Worm (Caenorhabditis elegans) whole organism, L3 larva: Measurements from ENCODE around the gene mec-1.

Experiments used
- R02D3.7 ChIP-seq: fragments of 150-350 bp; optimal IDR thresholded peaks from 2 replicates; lab custom pipeline; 2014; ENCODE audit warnings: missing biosample characterization, missing genetic modification characterization
- ZK546.5 ChIP-seq: sonication (generic microtip); optimal IDR thresholded peaks from 2 replicates; lab custom pipeline; 2017; ENCODE audit warnings: missing biosample characterization, missing genetic modification characterization
- aly-2 ChIP-seq: fragments of 150-350 bp; optimal IDR thresholded peaks from 2 replicates; lab custom pipeline; 2014; ENCODE audit warnings: missing biosample characterization, missing genetic modification characterization
- ama-1 ChIP-seq: fragments of 150-350 bp; optimal IDR thresholded peaks from 2 replicates; lab custom pipeline; 2018
- ceh-28 ChIP-seq: fragments of 150-350 bp; optimal IDR thresholded peaks from 2 replicates; lab custom pipeline; 2014; ENCODE audit warnings: missing biosample characterization, missing genetic modification reagents, missing genetic modification characterization
- ceh-82 ChIP-seq: fragments of 150-350 bp; optimal IDR thresholded peaks from 2 replicates; lab custom pipeline; 2014; ENCODE audit warnings: missing biosample characterization, missing genetic modification characterization
- ceh-9 ChIP-seq: sonication (generic microtip); optimal IDR thresholded peaks from 2 replicates; lab custom pipeline; 2018; ENCODE audit warnings: missing biosample characterization, missing genetic modification characterization
- daf-12 ChIP-seq: fragments of 150-350 bp; optimal IDR thresholded peaks from 2 replicates; lab custom pipeline; 2014; ENCODE audit warnings: missing biosample characterization, missing genetic modification reagents, missing genetic modification characterization
- egl-5 ChIP-seq: fragments of 150-350 bp; optimal IDR thresholded peaks from 2 replicates; lab custom pipeline; 2017; ENCODE audit warnings: missing biosample characterization, missing genetic modification reagents, missing genetic modification characterization, inconsistent platforms
- elt-2 ChIP-seq: sonication (generic microtip); optimal IDR thresholded peaks from 2 replicates; lab custom pipeline; 2016; ENCODE audit warnings: missing genetic modification reagents, mild to moderate bottlenecking, missing genetic modification characterization, missing compliant biosample characterization
- eor-1 ChIP-seq, 2 experiments: fragments of 150-350 bp; optimal IDR thresholded peaks; 2 replicates each; lab custom pipeline; 2014 to 2018; ENCODE audit warnings: missing biosample characterization in 2 of 2, missing genetic modification characterization in 2 of 2
- fkh-10 ChIP-seq: sonication (generic microtip); optimal IDR thresholded peaks from 2 replicates; lab custom pipeline; 2017; ENCODE audit warnings: missing biosample characterization, missing genetic modification reagents, missing genetic modification characterization
- fkh-2 ChIP-seq: fragments of 150-350 bp; optimal IDR thresholded peaks from 2 replicates; lab custom pipeline; 2014; ENCODE audit warnings: missing biosample characterization, missing genetic modification reagents, missing genetic modification characterization
- fos-1 ChIP-seq: fragments of 150-350 bp; optimal IDR thresholded peaks from 2 replicates; lab custom pipeline; 2014; ENCODE audit warnings: missing biosample characterization, missing genetic modification characterization
- hmg-11 ChIP-seq: sonication (generic microtip); optimal IDR thresholded peaks from 2 replicates; lab custom pipeline; 2016; ENCODE audit warnings: missing genetic modification characterization, missing compliant biosample characterization
- lin-15B ChIP-seq: fragments of 150-350 bp; optimal IDR thresholded peaks from 2 replicates; lab custom pipeline; 2014; ENCODE audit warnings: missing biosample characterization, missing genetic modification characterization
- lin-39 ChIP-seq: fragments of 150-350 bp; optimal IDR thresholded peaks from 2 replicates; lab custom pipeline; 2018; ENCODE audit warnings: missing biosample characterization, missing genetic modification reagents, missing genetic modification characterization
- mdl-1 ChIP-seq: fragments of 150-350 bp; optimal IDR thresholded peaks from 2 replicates; lab custom pipeline; 2014; ENCODE audit warnings: missing biosample characterization, missing genetic modification characterization
- mml-1 ChIP-seq: fragments of 150-350 bp; sonication (generic microtip); optimal IDR thresholded peaks from 3 replicates; lab custom pipeline; 2014; ENCODE audit warnings: missing biosample characterization, missing genetic modification characterization
- nfya-1 ChIP-seq: sonication (generic microtip); optimal IDR thresholded peaks from 2 replicates; lab custom pipeline; 2017; ENCODE audit warnings: missing genetic modification characterization, mild to moderate bottlenecking, missing compliant biosample characterization, antibody characterized with exemption, moderate library complexity; ENCODE audit not compliant: insufficient read depth
- nhr-11 ChIP-seq: fragments of 150-350 bp; optimal IDR thresholded peaks from 2 replicates; lab custom pipeline; 2014; ENCODE audit warnings: missing biosample characterization, missing genetic modification characterization
- nhr-12 ChIP-seq: fragments of 150-350 bp; optimal IDR thresholded peaks from 2 replicates; lab custom pipeline; 2014; ENCODE audit warnings: missing biosample characterization, missing genetic modification characterization
- nhr-23 ChIP-seq: fragments of 150-350 bp; optimal IDR thresholded peaks from 2 replicates; lab custom pipeline; 2014; ENCODE audit warnings: missing biosample characterization, missing genetic modification reagents, missing genetic modification characterization
- nhr-25 ChIP-seq: sonication (generic microtip); optimal IDR thresholded peaks from 2 replicates; lab custom pipeline; 2017; ENCODE audit warnings: missing biosample characterization, missing genetic modification characterization
- nhr-28 ChIP-seq: fragments of 150-350 bp; optimal IDR thresholded peaks from 2 replicates; lab custom pipeline; 2014; ENCODE audit warnings: missing biosample characterization, missing genetic modification characterization
- nhr-43 ChIP-seq: sonication (generic microtip); optimal IDR thresholded peaks from 2 replicates; lab custom pipeline; 2016; ENCODE audit warnings: mild to moderate bottlenecking, missing genetic modification characterization, missing compliant biosample characterization; ENCODE audit not compliant: poor library complexity, severe bottlenecking
- pha-4 ChIP-seq: fragments of 150-350 bp; optimal IDR thresholded peaks from 2 replicates; lab custom pipeline; 2014; ENCODE audit warnings: missing biosample characterization, missing genetic modification reagents, missing genetic modification characterization
- pqm-1 ChIP-seq: fragments of 150-350 bp; optimal IDR thresholded peaks from 2 replicates; lab custom pipeline; 2017; ENCODE audit warnings: missing biosample characterization, missing genetic modification characterization, inconsistent platforms
- sea-2 ChIP-seq: fragments of 150-350 bp; sonication (generic microtip); optimal IDR thresholded peaks from 4 replicates; lab custom pipeline; 2014; ENCODE audit warnings: missing biosample characterization, missing genetic modification reagents, missing genetic modification characterization
- skn-1 ChIP-seq: fragments of 150-350 bp; optimal IDR thresholded peaks from 2 replicates; lab custom pipeline; 2014; ENCODE audit warnings: missing biosample characterization, missing genetic modification characterization
- snpc-4 ChIP-seq: fragments of 150-350 bp; optimal IDR thresholded peaks from 2 replicates; lab custom pipeline; 2014; ENCODE audit warnings: missing biosample characterization, missing genetic modification characterization
- tbx-2 ChIP-seq: sonication (generic microtip); optimal IDR thresholded peaks from 2 replicates; lab custom pipeline; 2016; ENCODE audit warnings: mild to moderate bottlenecking, missing genetic modification characterization, missing compliant biosample characterization
- unc-39 ChIP-seq: sonication (generic microtip); optimal IDR thresholded peaks from 4 replicates; lab custom pipeline; 2017; ENCODE audit warnings: missing biosample characterization, missing genetic modification characterization
- unc-62 ChIP-seq: fragments of 150-350 bp; sonication (generic microtip); optimal IDR thresholded peaks from 4 replicates; lab custom pipeline; 2014; ENCODE audit warnings: missing biosample characterization, missing genetic modification reagents, missing genetic modification characterization
- ztf-11 ChIP-seq: fragments of 150-350 bp; optimal IDR thresholded peaks from 2 replicates; lab custom pipeline; 2014; ENCODE audit warnings: missing biosample characterization, missing genetic modification characterization
- ztf-4 ChIP-seq: fragments of 150-350 bp; optimal IDR thresholded peaks from 2 replicates; lab custom pipeline; 2014; ENCODE audit warnings: missing biosample characterization, missing genetic modification characterization

Gene mec-1

ce11 chrV:6956237-6956636 is at the start of gene mec-1:
TSS of gene mec-1 (plus strand) at chrV:6956537.
- TF ChIP-seq pha-4 (no peak), hmg-11 (tag; lab: Kevin White, UChicago) (no peak), tbx-2 (tag; lab: Kevin White, UChicago) (no peak), nfya-1 (tag; lab: Kevin White, UChicago) (no peak), nhr-43 (no peak), elt-2 (tag; lab: Kevin White, UChicago) (no peak), nhr-12 (no peak), unc-62 (GFP tag; lab: Kevin White, UChicago) (no peak), skn-1 (tag; lab: Kevin White, UChicago) (no peak), nhr-23 (tag; lab: Kevin White, UChicago) (no peak), fkh-10 (no peak), pqm-1 (tag; lab: Kevin White, UChicago) (no peak), ztf-4 (tag; lab: Kevin White, UChicago) (no peak)

- no peak for TF ChIP-seq ceh-28 (tag; lab: Kevin White, UChicago)
- no peak for TF ChIP-seq nhr-25 (tag; lab: Kevin White, UChicago)
- no peak for TF ChIP-seq ceh-82
- TF ChIP-seq nhr-11 (tag; lab: Kevin White, UChicago): no peak
- no peak for TF ChIP-seq unc-62 (GFP tag; lab: Kevin White, UChicago)
- no peak for TF ChIP-seq tbx-2 (tag; lab: Kevin White, UChicago)
- TF ChIP-seq aly-2: no peak
- TF ChIP-seq unc-39: no peak
- no peak for TF ChIP-seq nhr-28
- no peak for TF ChIP-seq ceh-9 (tag; lab: Kevin White, UChicago)
- TF ChIP-seq fkh-2 (tag; lab: Kevin White, UChicago): no peak
- no peak for TF ChIP-seq eor-1 (tag; optimal IDR thresholded peaks at IDR 0.05; lab: Kevin White, UChicago)
- no peak for TF ChIP-seq pqm-1 (tag; lab: Kevin White, UChicago)
- TF ChIP-seq daf-12: no peak
- no peak for TF ChIP-seq fos-1 (tag; lab: Kevin White, UChicago)
- no peak for TF ChIP-seq snpc-4
Measured at ce11 chrV:6917280-6917679, 39.1 kb upstream of the mec-1 start.

- TF ChIP-seq sea-2: no peak
- TF ChIP-seq ZK546.5 (tag; lab: Kevin White, UChicago): no peak
- no peak for TF ChIP-seq fkh-10
- no peak for TF ChIP-seq ztf-11 (tag; lab: Kevin White, UChicago)
- no peak for TF ChIP-seq aly-2
- TF ChIP-seq ceh-9 (tag; lab: Kevin White, UChicago): no peak
- no peak for TF ChIP-seq tbx-2 (tag; lab: Kevin White, UChicago)
- TF ChIP-seq mml-1 (tag; lab: Kevin White, UChicago): no peak
Measured at ce11 chrV:6919251-6919650, 37.1 kb upstream of the mec-1 start.

- TF ChIP-seq fos-1 (tag; lab: Kevin White, UChicago) (no peak), ceh-9 (tag; lab: Kevin White, UChicago) (no peak), mml-1 (tag; lab: Kevin White, UChicago) (no peak), mdl-1 (tag; lab: Kevin White, UChicago) (no peak), hmg-11 (tag; lab: Kevin White, UChicago) (no peak), nhr-23 (tag; lab: Kevin White, UChicago) (no peak), unc-39 (no peak), egl-5 (tag; lab: Kevin White, UChicago) (no peak), sea-2 (no peak), ztf-4 (tag; lab: Kevin White, UChicago) (no peak), elt-2 (tag; lab: Kevin White, UChicago) (no peak), daf-12 (no peak)
Measured at ce11 chrV:6926633-6927032, 29.7 kb upstream of the mec-1 start.

ce11 chrV:6928938-6929337 is 27.4 kb upstream of the mec-1 start, which contains the start of gene unc-68:
TSS of gene unc-68 (minus strand) at chrV:6929038.
- no peak for TF ChIP-seq ceh-82
- no peak for TF ChIP-seq ceh-28 (tag; lab: Kevin White, UChicago)
- TF ChIP-seq nhr-23 (tag; lab: Kevin White, UChicago): no peak
- TF ChIP-seq ZK546.5 (tag; lab: Kevin White, UChicago): no peak
- TF ChIP-seq egl-5 (tag; lab: Kevin White, UChicago): no peak
- no peak for TF ChIP-seq lin-39 (tag; lab: Kevin White, UChicago)
- TF ChIP-seq ceh-9 (tag; lab: Kevin White, UChicago): no peak
- TF ChIP-seq ama-1 (lab: Kevin White, UChicago): no peak
- TF ChIP-seq lin-15B (tag; lab: Kevin White, UChicago): no peak
- TF ChIP-seq eor-1 (tag; optimal IDR thresholded peaks at IDR 0.05; lab: Kevin White, UChicago): no peak
- TF ChIP-seq R02D3.7 (tag; lab: Kevin White, UChicago): no peak
- no peak for TF ChIP-seq nfya-1 (tag; lab: Kevin White, UChicago)
